Worm (Caenorhabditis elegans) whole organism, late embryonic: ENCODE measurements around the gene ceh-79.

Experiments used
- C08G9.2 ChIP-seq: sonication (generic microtip); optimal IDR thresholded peaks from 2 replicates; lab custom pipeline; 2016; ENCODE audit warnings: mild to moderate bottlenecking, missing genetic modification characterization, moderate library complexity, missing compliant biosample characterization
- T23F11.4 ChIP-seq: fragments of 200-800 bp; sonication (Bioruptor generic); optimal IDR thresholded peaks from 2 replicates; lab custom pipeline; 2018; ENCODE audit warnings: mild to moderate bottlenecking, missing genetic modification characterization, missing compliant biosample characterization
- ceh-18 ChIP-seq: sonication (generic microtip); optimal IDR thresholded peaks from 2 replicates; lab custom pipeline; 2016; ENCODE audit warnings: missing genetic modification characterization, missing compliant biosample characterization
- ceh-19 ChIP-seq: fragments of 200-800 bp; sonication (Bioruptor generic); optimal IDR thresholded peaks from 2 replicates; lab custom pipeline; 2018; ENCODE audit warnings: mild to moderate bottlenecking, missing genetic modification characterization, missing compliant biosample characterization
- ceh-45 ChIP-seq: fragments of 200-800 bp; sonication (Bioruptor generic); IDR thresholded peaks from 2 replicates; pipeline ENCODE4 v1.3.6; 2022; ENCODE audit warnings: missing genetic modification reagents, missing genetic modification characterization, missing compliant biosample characterization
- elt-2 ChIP-seq: sonication (generic microtip); optimal IDR thresholded peaks from 2 replicates; lab custom pipeline; 2016; ENCODE audit warnings: missing genetic modification reagents, missing genetic modification characterization, missing compliant biosample characterization
- nfya-1 ChIP-seq: sonication (generic microtip); optimal IDR thresholded peaks from 2 replicates; lab custom pipeline; 2017; ENCODE audit warnings: missing genetic modification characterization, mild to moderate bottlenecking, missing compliant biosample characterization, antibody characterized with exemption, moderate library complexity
- pag-3 ChIP-seq: sonication (generic microtip); optimal IDR thresholded peaks from 2 replicates; lab custom pipeline; 2016; ENCODE audit warnings: missing compliant biosample characterization, missing genetic modification characterization, borderline replicate concordance
- pax-1 ChIP-seq: fragments of 150-350 bp; optimal IDR thresholded peaks from 2 replicates; lab custom pipeline; 2014; ENCODE audit warnings: missing biosample characterization, missing genetic modification characterization
- pqm-1 ChIP-seq: sonication (generic microtip); optimal IDR thresholded peaks from 2 replicates; lab custom pipeline; 2016; ENCODE audit warnings: missing genetic modification characterization, missing compliant biosample characterization
- pros-1 ChIP-seq: fragments of 150-350 bp; optimal IDR thresholded peaks from 2 replicates; lab custom pipeline; 2014; ENCODE audit warnings: missing biosample characterization, missing genetic modification reagents, missing genetic modification characterization
- sox-4 ChIP-seq: sonication (generic microtip); optimal IDR thresholded peaks from 2 replicates; lab custom pipeline; 2017; ENCODE audit warnings: mild to moderate bottlenecking, missing genetic modification characterization, inconsistent platforms, missing compliant biosample characterization

- TF ChIP-seq ceh-19 (GFP tag; lab: Kevin White, UChicago) (no peak), pag-3 (tag; lab: Kevin White, UChicago) (no peak), pros-1 (tag; lab: Kevin White, UChicago) (no peak), T23F11.4 (GFP tag; lab: Kevin White, UChicago) (no peak), ceh-45 (GFP tag; lab: Robert Waterston, UW) (no peak), pqm-1 (no peak), elt-2 (tag; lab: Kevin White, UChicago) (no peak), C08G9.2 (no peak), sox-4 (tag; lab: Kevin White, UChicago) (no peak), nfya-1 (no peak), ceh-18 (tag; lab: Kevin White, UChicago) (no peak), pax-1 (tag; lab: Kevin White, UChicago) (no peak)
Observed at ce11 chrV:13252862-13253261, 48.8 kb upstream of the ceh-79 start.
